Worm (Caenorhabditis elegans) whole organism, late embryonic: ENCODE data around the gene K09E4.1.

ENCODE experiments used
- ama-1 ChIP-seq: fragments of 150-350 bp; optimal IDR thresholded peaks from 2 replicates; lab custom pipeline; 2014
- ceh-24 ChIP-seq: sonication (generic microtip); optimal IDR thresholded peaks from 2 replicates; lab custom pipeline; 2016; ENCODE audit warnings: mild to moderate bottlenecking, missing genetic modification characterization, missing compliant biosample characterization
- che-1 ChIP-seq: sonication (generic microtip); optimal IDR thresholded peaks from 2 replicates; lab custom pipeline; 2016; ENCODE audit warnings: mild to moderate bottlenecking, missing genetic modification characterization, missing compliant biosample characterization
- lin-11 ChIP-seq: fragments of 200-800 bp; sonication (Bioruptor generic); optimal IDR thresholded peaks from 2 replicates; lab custom pipeline; 2018; ENCODE audit warnings: mild to moderate bottlenecking, missing genetic modification characterization, missing compliant biosample characterization
- madf-2 ChIP-seq: sonication (generic microtip); optimal IDR thresholded peaks from 2 replicates; lab custom pipeline; 2017; ENCODE audit warnings: missing genetic modification characterization, missing compliant biosample characterization
- nfya-1 ChIP-seq: sonication (generic microtip); optimal IDR thresholded peaks from 2 replicates; lab custom pipeline; 2017; ENCODE audit warnings: missing genetic modification characterization, mild to moderate bottlenecking, missing compliant biosample characterization, antibody characterized with exemption, moderate library complexity
- nhr-11 ChIP-seq: fragments of 150-350 bp; optimal IDR thresholded peaks from 2 replicates; lab custom pipeline; 2014; ENCODE audit warnings: missing biosample characterization, missing genetic modification characterization
- pha-4 ChIP-seq: fragments of 150-350 bp; optimal IDR thresholded peaks from 2 replicates; lab custom pipeline; 2018; ENCODE audit warnings: missing biosample characterization, missing genetic modification reagents, missing genetic modification characterization
- pqm-1 ChIP-seq: sonication (generic microtip); optimal IDR thresholded peaks from 2 replicates; lab custom pipeline; 2016; ENCODE audit warnings: missing genetic modification characterization, missing compliant biosample characterization
- sox-4 ChIP-seq: sonication (generic microtip); optimal IDR thresholded peaks from 2 replicates; lab custom pipeline; 2017; ENCODE audit warnings: mild to moderate bottlenecking, missing genetic modification characterization, inconsistent platforms, missing compliant biosample characterization
- tbx-2 ChIP-seq: sonication (generic microtip); optimal IDR thresholded peaks from 2 replicates; lab custom pipeline; 2016; ENCODE audit warnings: missing genetic modification characterization, missing compliant biosample characterization
- unc-86 ChIP-seq: sonication (generic microtip); optimal IDR thresholded peaks from 2 replicates; lab custom pipeline; 2016; ENCODE audit warnings: missing genetic modification characterization, missing compliant biosample characterization

- TF ChIP-seq tbx-2 (tag; lab: Kevin White, UChicago) (no peak), nfya-1 (tag; lab: Kevin White, UChicago) (no peak), lin-11 (tag; lab: Kevin White, UChicago) (no peak), che-1 (tag; lab: Kevin White, UChicago) (no peak), unc-86 (no peak), ama-1 (lab: Kevin White, UChicago) (no peak), ceh-24 (no peak), pha-4 (no peak), madf-2 (no peak), sox-4 (tag; lab: Kevin White, UChicago) (no peak), nhr-11 (tag; lab: Kevin White, UChicago) (no peak), pqm-1 (no peak)
These were observed 14.6 kb downstream of the K09E4.1 start for ce11 chrII:14152274-14152673.
